Worm (Caenorhabditis elegans) whole organism, L3 larva: Measurements from ENCODE around the gene ubc-1.

ENCODE experiments used
- R02D3.7 ChIP-seq: fragments of 150-350 bp; optimal IDR thresholded peaks from 2 replicates; lab custom pipeline; 2014; ENCODE audit warnings: missing biosample characterization, missing genetic modification characterization
- ZK546.5 ChIP-seq: sonication (generic microtip); optimal IDR thresholded peaks from 2 replicates; lab custom pipeline; 2017; ENCODE audit warnings: missing biosample characterization, missing genetic modification characterization
- ama-1 ChIP-seq: fragments of 150-350 bp; optimal IDR thresholded peaks from 2 replicates; lab custom pipeline; 2018
- ceh-16 ChIP-seq: sonication (generic microtip); optimal IDR thresholded peaks from 2 replicates; lab custom pipeline; 2017; ENCODE audit warnings: missing biosample characterization, missing genetic modification characterization
- ceh-28 ChIP-seq: fragments of 150-350 bp; optimal IDR thresholded peaks from 2 replicates; lab custom pipeline; 2014; ENCODE audit warnings: missing biosample characterization, missing genetic modification reagents, missing genetic modification characterization
- ceh-9 ChIP-seq: sonication (generic microtip); optimal IDR thresholded peaks from 2 replicates; lab custom pipeline; 2018; ENCODE audit warnings: missing biosample characterization, missing genetic modification characterization
- egl-27 ChIP-seq: sonication (generic microtip); optimal IDR thresholded peaks from 4 replicates; lab custom pipeline; 2017; ENCODE audit warnings: missing biosample characterization, missing genetic modification reagents, missing genetic modification characterization
- elt-1 ChIP-seq: fragments of 150-350 bp; optimal IDR thresholded peaks from 2 replicates; lab custom pipeline; 2014; ENCODE audit warnings: missing biosample characterization, missing genetic modification characterization
- elt-2 ChIP-seq: sonication (generic microtip); optimal IDR thresholded peaks from 2 replicates; lab custom pipeline; 2016; ENCODE audit warnings: missing genetic modification reagents, mild to moderate bottlenecking, missing genetic modification characterization, missing compliant biosample characterization
- elt-3 ChIP-seq, 3 experiments: fragments of 150-350 bp in 1 of 3; sonication (generic microtip) in 2 of 3; optimal IDR thresholded peaks; 2 replicates in 2 of 3; 4 replicates in 1 of 3; lab custom pipeline; 2014 to 2017; ENCODE audit warnings: missing biosample characterization in 3 of 3, missing genetic modification characterization in 3 of 3
- eor-1 ChIP-seq, 2 experiments: fragments of 150-350 bp; optimal IDR thresholded peaks; 2 replicates each; lab custom pipeline; 2014 to 2018; ENCODE audit warnings: missing biosample characterization in 2 of 2, missing genetic modification characterization in 2 of 2
- fkh-2 ChIP-seq: fragments of 150-350 bp; optimal IDR thresholded peaks from 2 replicates; lab custom pipeline; 2014; ENCODE audit warnings: missing biosample characterization, missing genetic modification reagents, missing genetic modification characterization
- fos-1 ChIP-seq: fragments of 150-350 bp; optimal IDR thresholded peaks from 2 replicates; lab custom pipeline; 2014; ENCODE audit warnings: missing biosample characterization, missing genetic modification characterization
- hmg-11 ChIP-seq: sonication (generic microtip); optimal IDR thresholded peaks from 2 replicates; lab custom pipeline; 2016; ENCODE audit warnings: missing genetic modification characterization, missing compliant biosample characterization
- lin-15B ChIP-seq: fragments of 150-350 bp; optimal IDR thresholded peaks from 2 replicates; lab custom pipeline; 2014; ENCODE audit warnings: missing biosample characterization, missing genetic modification characterization
- lin-39 ChIP-seq: fragments of 150-350 bp; optimal IDR thresholded peaks from 2 replicates; lab custom pipeline; 2018; ENCODE audit warnings: missing biosample characterization, missing genetic modification reagents, missing genetic modification characterization
- lsy-12 ChIP-seq: sonication (generic microtip); optimal IDR thresholded peaks from 2 replicates; lab custom pipeline; 2016; ENCODE audit warnings: mild to moderate bottlenecking, missing genetic modification characterization, missing compliant biosample characterization
- mdl-1 ChIP-seq: fragments of 150-350 bp; optimal IDR thresholded peaks from 2 replicates; lab custom pipeline; 2014; ENCODE audit warnings: missing biosample characterization, missing genetic modification characterization
- nfya-1 ChIP-seq: sonication (generic microtip); optimal IDR thresholded peaks from 2 replicates; lab custom pipeline; 2017; ENCODE audit warnings: missing genetic modification characterization, mild to moderate bottlenecking, missing compliant biosample characterization, antibody characterized with exemption, moderate library complexity; ENCODE audit not compliant: insufficient read depth
- nhr-11 ChIP-seq: fragments of 150-350 bp; optimal IDR thresholded peaks from 2 replicates; lab custom pipeline; 2014; ENCODE audit warnings: missing biosample characterization, missing genetic modification characterization
- nhr-12 ChIP-seq: fragments of 150-350 bp; optimal IDR thresholded peaks from 2 replicates; lab custom pipeline; 2014; ENCODE audit warnings: missing biosample characterization, missing genetic modification characterization
- nhr-237 ChIP-seq: fragments of 150-350 bp; optimal IDR thresholded peaks from 2 replicates; lab custom pipeline; 2014; ENCODE audit warnings: missing biosample characterization, missing genetic modification characterization
- nhr-43 ChIP-seq: sonication (generic microtip); optimal IDR thresholded peaks from 2 replicates; lab custom pipeline; 2016; ENCODE audit warnings: mild to moderate bottlenecking, missing genetic modification characterization, missing compliant biosample characterization; ENCODE audit not compliant: poor library complexity, severe bottlenecking
- nhr-67 ChIP-seq: fragments of 150-350 bp; optimal IDR thresholded peaks from 2 replicates; lab custom pipeline; 2014; ENCODE audit warnings: missing biosample characterization, missing genetic modification characterization
- nhr-76 ChIP-seq: fragments of 150-350 bp; sonication (generic microtip); optimal IDR thresholded peaks from 5 replicates; lab custom pipeline; 2014; ENCODE audit warnings: missing biosample characterization, missing genetic modification characterization
- nhr-77 ChIP-seq: fragments of 150-350 bp; optimal IDR thresholded peaks from 2 replicates; lab custom pipeline; 2014; ENCODE audit warnings: missing biosample characterization, missing genetic modification characterization
- pha-4 ChIP-seq: fragments of 150-350 bp; optimal IDR thresholded peaks from 2 replicates; lab custom pipeline; 2014; ENCODE audit warnings: missing biosample characterization, missing genetic modification reagents, missing genetic modification characterization
- pqm-1 ChIP-seq: fragments of 150-350 bp; optimal IDR thresholded peaks from 2 replicates; lab custom pipeline; 2017; ENCODE audit warnings: missing biosample characterization, missing genetic modification characterization, inconsistent platforms
- sea-2 ChIP-seq: fragments of 150-350 bp; sonication (generic microtip); optimal IDR thresholded peaks from 4 replicates; lab custom pipeline; 2014; ENCODE audit warnings: missing biosample characterization, missing genetic modification reagents, missing genetic modification characterization
- snpc-4 ChIP-seq: fragments of 150-350 bp; optimal IDR thresholded peaks from 2 replicates; lab custom pipeline; 2014; ENCODE audit warnings: missing biosample characterization, missing genetic modification characterization
- tbx-2 ChIP-seq: sonication (generic microtip); optimal IDR thresholded peaks from 2 replicates; lab custom pipeline; 2016; ENCODE audit warnings: mild to moderate bottlenecking, missing genetic modification characterization, missing compliant biosample characterization
- unc-62 ChIP-seq: fragments of 150-350 bp; sonication (generic microtip); optimal IDR thresholded peaks from 4 replicates; lab custom pipeline; 2014; ENCODE audit warnings: missing biosample characterization, missing genetic modification reagents, missing genetic modification characterization
- ztf-11 ChIP-seq: fragments of 150-350 bp; optimal IDR thresholded peaks from 2 replicates; lab custom pipeline; 2014; ENCODE audit warnings: missing biosample characterization, missing genetic modification characterization
- ztf-4 ChIP-seq: fragments of 150-350 bp; optimal IDR thresholded peaks from 2 replicates; lab custom pipeline; 2014; ENCODE audit warnings: missing biosample characterization, missing genetic modification characterization

The ubc-1 gene

DNA sequence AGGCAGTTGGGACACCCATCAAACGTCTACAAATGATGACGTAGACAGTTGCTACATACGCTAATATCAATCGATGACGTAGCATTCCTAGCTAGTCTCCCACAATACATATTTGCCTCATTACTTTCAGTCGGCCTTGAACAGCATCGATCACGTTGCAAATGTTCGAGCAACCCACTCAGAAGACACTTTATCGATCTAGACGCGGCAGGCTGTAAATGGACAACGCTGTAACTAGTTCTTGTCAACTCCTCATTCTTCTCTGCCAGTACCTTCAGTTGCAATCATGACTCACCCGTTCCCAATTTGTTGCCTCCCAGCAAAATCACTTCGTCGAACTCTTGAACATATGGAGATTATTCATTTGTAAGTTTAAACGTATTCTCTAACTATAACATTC is 30.8 kb upstream of the ubc-1 start, which contains the start of gene pqn-75:
Gene pqn-75 (plus strand): TSS at position 301 of the 400 bp plus-strand sequence.
- TF ChIP-seq nhr-77 (tag; lab: Kevin White, UChicago) = no peak
- no peak for TF ChIP-seq pqm-1 (tag; lab: Kevin White, UChicago)
- no peak for TF ChIP-seq ztf-11 (tag; lab: Kevin White, UChicago)
- no peak for TF ChIP-seq lsy-12 (tag; lab: Kevin White, UChicago)
- no peak for TF ChIP-seq tbx-2
- TF ChIP-seq ZK546.5 (tag; lab: Kevin White, UChicago) = no peak
- TF ChIP-seq egl-27 (tag; lab: Kevin White, UChicago) = no peak
- TF ChIP-seq fkh-2 = no peak
- TF ChIP-seq fos-1 (tag; lab: Kevin White, UChicago) = no peak
- TF ChIP-seq nhr-67 (tag; lab: Kevin White, UChicago) = no peak
- TF ChIP-seq eor-1 (tag; optimal IDR thresholded peaks at IDR 0.05; lab: Kevin White, UChicago) = no peak
- TF ChIP-seq elt-3 (tag; optimal IDR thresholded peaks at IDR 0.05; lab: Kevin White, UChicago) = no peak
- TF ChIP-seq mdl-1 (tag; lab: Kevin White, UChicago) = no peak
- TF ChIP-seq ceh-16 (tag; lab: Kevin White, UChicago) = no peak
- TF ChIP-seq snpc-4 = no peak

DNA sequence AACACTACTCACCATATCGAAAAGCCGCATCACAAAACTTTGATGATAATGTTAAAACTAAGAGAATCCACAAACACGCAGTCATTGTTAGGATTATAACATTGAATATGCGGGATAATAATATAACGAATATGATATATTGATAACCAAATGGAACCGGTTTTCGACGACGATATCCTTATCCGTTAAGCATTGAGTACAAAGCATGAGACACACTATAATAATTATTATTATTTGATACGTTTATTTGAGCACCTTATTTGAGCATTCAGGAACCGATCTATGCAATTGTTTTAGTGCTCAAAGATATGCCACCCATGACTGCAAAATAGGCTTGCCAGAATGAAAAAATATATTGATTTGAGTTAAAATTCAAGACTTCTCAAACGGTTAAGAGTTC is 28.2 kb upstream of the ubc-1 start, which contains the start of gene W03D2.9:
Gene W03D2.9 (minus strand): TSS at position 101 of the 400 bp plus-strand sequence.
- TF ChIP-seq lin-15B (tag; lab: Kevin White, UChicago) = no peak
- no peak for TF ChIP-seq ceh-28 (tag; lab: Kevin White, UChicago)
- no peak for TF ChIP-seq pha-4
- no peak for TF ChIP-seq ceh-16 (tag; lab: Kevin White, UChicago)

DNA sequence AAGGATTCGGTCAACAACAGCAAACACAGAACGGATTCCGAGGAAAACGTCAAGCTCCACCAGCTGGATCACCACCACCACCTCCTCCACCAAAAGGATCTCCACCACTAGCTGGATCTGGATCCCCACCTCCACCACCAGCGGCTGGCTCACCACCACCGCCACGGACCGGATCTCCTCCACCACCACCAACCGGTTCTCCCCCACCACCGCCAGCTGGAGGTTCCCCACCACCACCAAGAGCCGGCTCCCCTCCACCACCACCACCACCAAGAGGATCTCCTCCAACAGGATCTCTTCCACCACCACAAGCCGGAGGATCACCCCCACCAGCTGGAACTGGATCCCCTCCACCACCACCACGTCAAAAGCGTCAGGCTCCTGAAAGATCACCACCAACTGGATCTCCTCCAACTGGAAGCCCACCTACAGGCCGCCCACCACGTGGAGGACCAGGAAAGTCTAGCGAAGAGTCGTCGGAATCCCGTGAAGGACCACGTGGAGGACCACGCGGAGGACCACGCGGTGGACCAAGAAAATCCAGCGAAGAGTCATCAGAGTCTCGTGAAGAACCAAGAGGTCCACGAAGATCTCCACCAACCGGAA is 26.0 kb upstream of the ubc-1 start:
- no peak for TF ChIP-seq nhr-67 (tag; lab: Kevin White, UChicago)
- TF ChIP-seq R02D3.7 = no peak
- TF ChIP-seq snpc-4 = no peak
- no peak for TF ChIP-seq unc-62 (GFP tag; lab: Kevin White, UChicago)
- TF ChIP-seq nhr-237 = no peak
- TF ChIP-seq, all 47 proteins: peak for 0

DNA sequence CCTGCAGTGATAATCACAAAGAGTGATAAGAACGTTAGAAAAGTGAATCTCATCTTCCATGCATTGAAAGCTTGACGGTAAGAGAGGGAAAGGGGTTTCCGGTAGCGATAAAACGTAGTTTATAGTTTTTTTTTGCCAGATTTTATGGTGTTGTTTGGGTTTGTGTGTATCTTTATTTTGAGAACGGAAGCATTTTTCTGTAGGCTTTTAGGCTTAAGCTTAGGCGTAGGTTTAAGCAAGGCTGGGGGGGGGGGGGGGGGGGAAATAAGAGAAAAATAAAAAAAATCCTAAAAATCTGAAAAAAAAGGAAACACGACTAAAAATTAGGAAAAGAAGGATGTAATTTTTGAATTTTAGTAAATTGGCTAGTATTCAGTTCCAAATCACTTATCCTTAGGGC is 23.9 kb upstream of the ubc-1 start, which contains the start of gene C35B1.8:
Gene C35B1.8 (minus strand): TSS at position 101 of the 400 bp plus-strand sequence.
- TF ChIP-seq nhr-12 = no peak
- TF ChIP-seq ztf-4 = no peak
- TF ChIP-seq, all 47 proteins: peak for 0

DNA sequence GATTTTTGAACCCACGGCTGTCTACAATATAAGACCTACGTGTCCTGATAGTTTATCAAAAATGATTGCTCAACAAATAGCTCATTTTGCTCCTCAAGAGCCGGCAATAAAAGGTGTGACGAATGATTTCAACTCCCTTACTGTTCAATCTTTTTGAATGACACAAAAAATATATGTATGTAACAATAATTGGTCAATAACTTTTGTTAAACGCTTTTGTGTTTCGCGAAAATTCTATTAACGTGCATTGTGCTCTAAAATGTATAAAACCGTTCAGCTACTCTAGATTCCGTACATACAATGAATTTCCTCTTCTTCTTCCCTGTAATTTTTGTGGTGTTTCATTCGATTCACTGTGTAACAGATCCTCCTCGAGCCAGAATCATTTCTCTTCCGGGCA is 23.3 kb upstream of the ubc-1 start, which contains the start of gene C35B1.4:
Gene C35B1.4 (plus strand): TSS at position 301 of the 400 bp plus-strand sequence.
- TF ChIP-seq nfya-1 (tag; lab: Kevin White, UChicago) (no peak), nhr-76 (tag; lab: Kevin White, UChicago) (no peak), hmg-11 (no peak), fkh-2 (no peak), sea-2 (GFP tag; lab: Kevin White, UChicago) (no peak), nhr-77 (tag; lab: Kevin White, UChicago) (no peak), ztf-4 (no peak), ama-1 (no peak), unc-62 (GFP tag; lab: Kevin White, UChicago) (no peak), lin-39 (no peak), lin-15B (tag; lab: Kevin White, UChicago) (no peak), elt-2 (tag; lab: Kevin White, UChicago) (no peak), nhr-237 (no peak), snpc-4 (no peak), nhr-43 (tag; lab: Kevin White, UChicago) (no peak), ceh-28 (tag; lab: Kevin White, UChicago) (no peak)

DNA sequence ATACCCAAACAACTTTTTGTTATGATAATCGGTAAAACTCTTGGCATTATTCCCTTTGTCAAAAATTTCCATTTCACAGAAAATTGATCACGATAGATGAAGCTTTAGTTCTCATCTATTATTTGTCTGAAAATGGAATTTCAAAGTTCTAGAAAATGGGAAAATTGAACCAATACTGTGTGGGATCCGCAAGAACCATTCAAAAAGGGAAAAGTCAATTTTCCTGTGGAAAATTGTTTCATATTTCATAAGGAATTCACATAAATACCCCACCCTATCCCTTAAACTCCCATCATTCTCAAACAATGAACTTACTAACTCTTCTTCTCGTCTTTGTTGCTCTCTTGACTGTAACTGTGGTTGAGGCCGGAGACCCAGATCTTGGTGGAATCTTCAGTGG is 22.0 kb upstream of the ubc-1 start, which contains the start of the genes C35B1.9 and C35B1.3:
Gene C35B1.9 (minus strand): TSS at position 101 of the 400 bp plus-strand sequence.
Gene C35B1.3 (plus strand): TSS at position 306 of the 400 bp plus-strand sequence.
- TF ChIP-seq elt-1 (tag; lab: Kevin White, UChicago) (no peak), ceh-9 (tag; lab: Kevin White, UChicago) (no peak), pha-4 (no peak), nhr-11 (tag; lab: Kevin White, UChicago) (no peak)
